Fruit fly (Drosophila melanogaster): ENCODE data around the gene CG12111.

The CG12111 gene

dm6 chrX:8591685-8592127 is 21.0 kb upstream of the CG12111 start, which contains the start of the genes CG12659 and Crag (continued):
- TF ChIP-seq Xbp1 (GFP tag; optimal IDR thresholded peaks at IDR 0.05) (no peak), ttk (GFP tag; IDR thresholded peaks at IDR 0.05) (no peak), sima (GFP tag; optimal IDR thresholded peaks at IDR 0.05) (no peak), CG32532 (GFP tag; IDR thresholded peaks at IDR 0.05) (no peak), CG34422 (GFP tag; IDR thresholded peaks at IDR 0.05) (no peak), CG12219 (GFP tag; optimal IDR thresholded peaks at IDR 0.05) (no peak), CG4730 (GFP tag; IDR thresholded peaks at IDR 0.05) (no peak), CG11696 (GFP tag; IDR thresholded peaks at IDR 0.05) (no peak), Eip74EF (GFP tag; optimal IDR thresholded peaks at IDR 0.05) (no peak), nom (GFP tag; optimal IDR thresholded peaks at IDR 0.05) (no peak), Atf-2 (GFP tag; optimal IDR thresholded peaks at IDR 0.05) (no peak), emc (GFP tag; optimal IDR thresholded peaks at IDR 0.05) (no peak), Sox100B (GFP tag; optimal IDR thresholded peaks at IDR 0.05) (no peak), CG2678 (tag; optimal IDR thresholded peaks at IDR 0.05) (no peak), Fer3 (tag; optimal IDR thresholded peaks at IDR 0.05) (no peak), CG7372 (GFP tag; IDR thresholded peaks at IDR 0.05) (no peak), CG6765 (GFP tag; optimal IDR thresholded peaks at IDR 0.05) (no peak), mld (GFP tag; IDR thresholded peaks at IDR 0.05; ENCODE audit: partially characterized antibody) (0 out of 3 replicates have a peak, but pooled peaks have one; percentile 10), Asciz (GFP tag; optimal IDR thresholded peaks at IDR 0.05) (no peak), CG13894 (tag; optimal IDR thresholded peaks at IDR 0.05) (no peak), CG4282 (GFP tag; optimal IDR thresholded peaks at IDR 0.05) (no peak), chinmo (GFP tag; IDR thresholded peaks at IDR 0.05; ENCODE audit: partially characterized antibody) (no peak), Hmr (GFP tag; optimal IDR thresholded peaks at IDR 0.05) (no peak), onecut (GFP tag; IDR thresholded peaks at IDR 0.05) (no peak), CG4404 (GFP tag; IDR thresholded peaks at IDR 0.05) (no peak), bowl (GFP tag; IDR thresholded peaks at IDR 0.05) (no peak), CG6689 (GFP tag; IDR thresholded peaks at IDR 0.05) (no peak)

dm6 chrX:8588607-8589171 is 17.9 kb upstream of the CG12111 start, which contains the start of gene CG12081:
Gene CG12081 (plus strand): TSS chrX:8588811.
- TF ChIP-seq Rfx (GFP tag; IDR thresholded peaks at IDR 0.05) (peak; percentile 42; the same call in 1 of the 2 replicates), cg (GFP tag; optimal IDR thresholded peaks at IDR 0.05) (peak; percentile 33), ssp (GFP tag; IDR thresholded peaks at IDR 0.05) (peak; percentile 95), CG9932 (GFP tag; IDR thresholded peaks at IDR 0.05) (peak; percentile 38; the same call in 1 of the 2 replicates), croc (GFP tag; conservative IDR thresholded peaks at IDR 0.05) (no peak), CG1024 (GFP tag; IDR thresholded peaks at IDR 0.05) (0 out of 2 replicates have a peak, but pooled peaks have one; percentile 14), CG16813 (GFP tag; IDR thresholded peaks at IDR 0.05; ENCODE audit: partially characterized antibody) (peak; percentile 90), Hmx (GFP tag; optimal IDR thresholded peaks at IDR 0.05) (no peak), Pdp1 (GFP tag; optimal IDR thresholded peaks at IDR 0.05) (peak in 1 of 2 experiments; percentile 11), Meics (GFP tag; optimal IDR thresholded peaks at IDR 0.05) (no peak), NFAT (GFP tag; IDR thresholded peaks at IDR 0.05) (no peak), BEAF-32 (GFP tag; optimal IDR thresholded peaks at IDR 0.05) (peak; percentile 89), CoRest (tag; optimal IDR thresholded peaks at IDR 0.05) (peak; percentile 27), cato (GFP tag; optimal IDR thresholded peaks at IDR 0.05; ENCODE audit: borderline replicate concordance) (no peak), CG16815 (GFP tag; optimal IDR thresholded peaks at IDR 0.05) (no peak), ara (GFP tag; IDR thresholded peaks at IDR 0.05) (0 out of 2 replicates have a peak, but pooled peaks have one; percentile 34), Ets65A (GFP tag) (peak; percentile 50), CG3847 (GFP tag; IDR thresholded peaks at IDR 0.05) (no peak), D19A (tag; optimal IDR thresholded peaks at IDR 0.05) (no peak), corto (GFP tag; optimal IDR thresholded peaks at IDR 0.05) (no peak), sob (GFP tag; IDR thresholded peaks at IDR 0.05) (peak; percentile 55; the same call in 1 of the 2 replicates), vnd (GFP tag; IDR thresholded peaks at IDR 0.05; ENCODE audit: partially characterized antibody) (peak; percentile 86), CG8478 (optimal IDR thresholded peaks at IDR 0.05) (no peak), Dp (GFP tag; optimal IDR thresholded peaks at IDR 0.05) (peak; percentile 67)

All from whole organism, embryonic.